Worm (Caenorhabditis elegans): Measurements from ENCODE around the gene Y11D7A.9.
A peak's percentile ranks its signal among the peaks of the same experiment; 100 is the strongest.

Gene Y11D7A.9

ce11 chrIV:9210841-9211240 lies 45.1 kb downstream of the Y11D7A.9 start:
- no peak for TF ChIP-seq ccch-3 (GFP tag; optimal IDR thresholded peaks at IDR 0.05)
- TF ChIP-seq Y56A3A.18 (GFP tag; IDR thresholded peaks at IDR 0.05), result no peak
- TF ChIP-seq nfyb-1 (GFP tag; IDR thresholded peaks at IDR 0.05), result 0 out of 2 replicates have a peak, but pooled peaks have one; percentile 25

Measured in whole organism, young adult.